Worm (Caenorhabditis elegans) whole organism, midembryonic: Measurements from ENCODE around the gene dsh-2.

ENCODE experiments used
- cog-1 ChIP-seq: sonication (generic microtip); optimal IDR thresholded peaks from 2 replicates; lab custom pipeline; 2016; ENCODE audit warnings: missing genetic modification characterization, missing compliant biosample characterization
- flt-1 ChIP-seq: fragments of 200-800 bp; sonication (Bioruptor generic); IDR thresholded peaks from 2 replicates; pipeline ENCODE4 v1.3.6; 2022; ENCODE audit warnings: missing genetic modification characterization, missing compliant biosample characterization
- klf-2 ChIP-seq: fragments of 200-800 bp; sonication (Bioruptor generic); conservative IDR thresholded peaks from 2 replicates; pipeline ENCODE4 v1.3.6; 2022; ENCODE audit warnings: missing genetic modification reagents, missing genetic modification characterization, missing compliant biosample characterization
- med-1 ChIP-seq: sonication (generic microtip); optimal IDR thresholded peaks from 2 replicates; lab custom pipeline; 2017; ENCODE audit warnings: missing genetic modification characterization, mild to moderate bottlenecking, missing compliant biosample characterization, antibody characterized with exemption, missing genetic modification reagents; ENCODE audit not compliant: insufficient read depth
- ref-1 ChIP-seq: fragments of 200-800 bp; sonication (Bioruptor generic); conservative IDR thresholded peaks from 2 replicates; pipeline ENCODE4 v1.3.6; 2022; ENCODE audit warnings: missing genetic modification reagents, missing genetic modification characterization, missing compliant biosample characterization
- tab-1 ChIP-seq: fragments of 200-800 bp; sonication (Bioruptor generic); IDR thresholded peaks from 2 replicates; pipeline ENCODE4 v1.3.6; 2022; ENCODE audit warnings: missing genetic modification characterization, missing compliant biosample characterization
- ztf-23 ChIP-seq: fragments of 200-800 bp; sonication (Bioruptor generic); IDR thresholded peaks from 2 replicates; pipeline ENCODE4 v1.3.6; 2022; ENCODE audit warnings: missing genetic modification reagents, missing genetic modification characterization, missing compliant biosample characterization

- no peak for TF ChIP-seq tab-1 (GFP tag; lab: Robert Waterston, UW)
- TF ChIP-seq ztf-23 (GFP tag; lab: Robert Waterston, UW), result no peak
- no peak for TF ChIP-seq ref-1 (GFP tag; lab: Robert Waterston, UW)
- no peak for TF ChIP-seq klf-2 (GFP tag; lab: Robert Waterston, UW)
- TF ChIP-seq cog-1, result no peak
- TF ChIP-seq med-1 (GFP tag; lab: Kevin White, UChicago), result no peak
- no peak for TF ChIP-seq flt-1 (GFP tag; lab: Robert Waterston, UW)
Measured at ce11 chrII:5069525-5069924, 11.4 kb downstream of the dsh-2 start, which contains the start of gene idpb-2.
